Worm (Caenorhabditis elegans) whole organism, L3 larva: ENCODE measurements around the gene npr-41.

Experiments used
- ama-1 ChIP-seq: fragments of 150-350 bp; optimal IDR thresholded peaks from 2 replicates; lab custom pipeline; 2018
- ceh-28 ChIP-seq: fragments of 150-350 bp; optimal IDR thresholded peaks from 2 replicates; lab custom pipeline; 2014; ENCODE audit warnings: missing biosample characterization, missing genetic modification reagents, missing genetic modification characterization
- ceh-82 ChIP-seq: fragments of 150-350 bp; optimal IDR thresholded peaks from 2 replicates; lab custom pipeline; 2014; ENCODE audit warnings: missing biosample characterization, missing genetic modification characterization
- lin-39 ChIP-seq: fragments of 150-350 bp; optimal IDR thresholded peaks from 2 replicates; lab custom pipeline; 2018; ENCODE audit warnings: missing biosample characterization, missing genetic modification reagents, missing genetic modification characterization
- lsy-12 ChIP-seq: sonication (generic microtip); optimal IDR thresholded peaks from 2 replicates; lab custom pipeline; 2016; ENCODE audit warnings: mild to moderate bottlenecking, missing genetic modification characterization, missing compliant biosample characterization
- nhr-67 ChIP-seq: fragments of 150-350 bp; optimal IDR thresholded peaks from 2 replicates; lab custom pipeline; 2014; ENCODE audit warnings: missing biosample characterization, missing genetic modification characterization
- unc-39 ChIP-seq: sonication (generic microtip); optimal IDR thresholded peaks from 4 replicates; lab custom pipeline; 2017; ENCODE audit warnings: missing biosample characterization, missing genetic modification characterization
- unc-62 ChIP-seq: fragments of 150-350 bp; sonication (generic microtip); optimal IDR thresholded peaks from 4 replicates; lab custom pipeline; 2014; ENCODE audit warnings: missing biosample characterization, missing genetic modification reagents, missing genetic modification characterization
- ztf-4 ChIP-seq: fragments of 150-350 bp; optimal IDR thresholded peaks from 2 replicates; lab custom pipeline; 2014; ENCODE audit warnings: missing biosample characterization, missing genetic modification characterization

DNA sequence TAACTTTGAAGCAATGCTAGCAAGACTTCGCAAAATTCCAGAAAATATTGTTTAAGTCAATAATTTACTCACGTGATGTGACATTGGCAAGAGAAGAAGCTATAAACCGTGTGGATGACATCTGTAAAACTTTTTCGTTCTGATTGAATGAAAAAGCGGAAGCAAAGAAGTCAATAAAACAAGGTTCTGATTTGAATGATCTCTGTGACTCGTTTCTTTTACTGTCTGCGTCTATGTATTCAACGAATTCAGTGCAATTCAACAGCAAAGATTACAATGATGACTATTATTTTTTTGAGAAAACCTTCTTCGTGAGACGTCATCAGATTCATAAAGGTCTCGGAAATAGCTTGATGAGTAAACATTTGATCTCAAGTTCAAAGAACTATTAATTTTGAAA, 17.6 kb upstream of the npr-41 start, which contains the start of gene hacl-1:
- no peak for TF ChIP-seq unc-62 (GFP tag; lab: Kevin White, UChicago)
- no peak for TF ChIP-seq ceh-82
- TF ChIP-seq lsy-12 (tag; lab: Kevin White, UChicago) = peak; percentile 7
- TF ChIP-seq lin-39 (tag; lab: Kevin White, UChicago) = no peak
- TF ChIP-seq ceh-28 (tag; lab: Kevin White, UChicago) = peak; percentile 9
- TF ChIP-seq ztf-4 = no peak
- no peak for TF ChIP-seq nhr-67 (tag; lab: Kevin White, UChicago)
- TF ChIP-seq ama-1 (lab: Kevin White, UChicago) = no peak
- no peak for TF ChIP-seq unc-39 (tag; lab: Kevin White, UChicago)
